Worm (Caenorhabditis elegans) whole organism, L2 larva: Measurements from ENCODE around the gene C16B8.4.

ENCODE experiments used
- C34F6.9 ChIP-seq: fragments of 150-350 bp; optimal IDR thresholded peaks from 2 replicates; lab custom pipeline; 2014; ENCODE audit warnings: missing biosample characterization, missing genetic modification characterization
- F13H6.1 ChIP-seq: sonication (generic microtip); optimal IDR thresholded peaks from 2 replicates; lab custom pipeline; 2016; ENCODE audit warnings: missing genetic modification characterization, missing compliant biosample characterization
- R02D3.7 ChIP-seq: fragments of 150-350 bp; optimal IDR thresholded peaks from 2 replicates; lab custom pipeline; 2014; ENCODE audit warnings: missing biosample characterization, missing genetic modification characterization
- Y55F3AM.14 ChIP-seq: fragments of 200-800 bp; sonication (Bioruptor generic); optimal IDR thresholded peaks from 2 replicates; lab custom pipeline; 2018; ENCODE audit warnings: mild to moderate bottlenecking, missing genetic modification characterization, missing compliant biosample characterization
- alr-1 ChIP-seq: fragments of 150-350 bp; optimal IDR thresholded peaks from 2 replicates; lab custom pipeline; 2014; ENCODE audit warnings: missing biosample characterization, missing genetic modification characterization
- aly-2 ChIP-seq: fragments of 150-350 bp; optimal IDR thresholded peaks from 2 replicates; lab custom pipeline; 2014; ENCODE audit warnings: missing biosample characterization, missing genetic modification characterization
- blmp-1 ChIP-seq: sonication (generic microtip); optimal IDR thresholded peaks from 2 replicates; lab custom pipeline; 2017; ENCODE audit warnings: missing genetic modification characterization, mild to moderate bottlenecking, missing compliant biosample characterization, antibody characterized with exemption, moderate library complexity; ENCODE audit not compliant: insufficient read depth
- ceh-16 ChIP-seq: fragments of 150-350 bp; optimal IDR thresholded peaks from 2 replicates; lab custom pipeline; 2014; ENCODE audit warnings: missing biosample characterization, missing genetic modification characterization
- ceh-82 ChIP-seq: fragments of 150-350 bp; optimal IDR thresholded peaks from 2 replicates; lab custom pipeline; 2014; ENCODE audit warnings: missing biosample characterization, missing genetic modification characterization
- dmd-4 ChIP-seq: sonication (generic microtip); optimal IDR thresholded peaks from 2 replicates; lab custom pipeline; 2017; ENCODE audit warnings: missing biosample characterization, missing genetic modification characterization
- elt-1 ChIP-seq: fragments of 150-350 bp; optimal IDR thresholded peaks from 2 replicates; lab custom pipeline; 2014; ENCODE audit warnings: missing biosample characterization, missing genetic modification characterization
- elt-3 ChIP-seq: sonication (generic microtip); optimal IDR thresholded peaks from 2 replicates; lab custom pipeline; 2017; ENCODE audit warnings: missing biosample characterization, missing genetic modification characterization
- fos-1 ChIP-seq: fragments of 150-350 bp; optimal IDR thresholded peaks from 2 replicates; lab custom pipeline; 2014; ENCODE audit warnings: missing biosample characterization, missing genetic modification characterization
- lin-13 ChIP-seq: fragments of 150-350 bp; optimal IDR thresholded peaks from 2 replicates; lab custom pipeline; 2014; ENCODE audit warnings: missing biosample characterization, missing genetic modification reagents, missing genetic modification characterization
- lin-39 ChIP-seq: fragments of 150-350 bp; optimal IDR thresholded peaks from 2 replicates; lab custom pipeline; 2014; ENCODE audit warnings: missing biosample characterization, missing genetic modification reagents, missing genetic modification characterization
- lsy-2 ChIP-seq, 2 experiments: fragments of 150-350 bp in 1 of 2; sonication (generic microtip) in 1 of 2; optimal IDR thresholded peaks; 2 replicates each; lab custom pipeline; 2014 to 2017; ENCODE audit warnings: missing biosample characterization in 2 of 2, missing genetic modification characterization in 2 of 2
- mab-5 ChIP-seq: fragments of 150-350 bp; optimal IDR thresholded peaks from 2 replicates; lab custom pipeline; 2014; ENCODE audit warnings: missing biosample characterization, missing genetic modification characterization
- mdl-1 ChIP-seq, 2 experiments: fragments of 150-350 bp in 1 of 2; sonication (generic microtip) in 1 of 2; optimal IDR thresholded peaks; 2 replicates each; lab custom pipeline; 2017; ENCODE audit warnings: missing biosample characterization in 2 of 2, missing genetic modification characterization in 2 of 2
- nhr-10 ChIP-seq: sonication (generic microtip); optimal IDR thresholded peaks from 2 replicates; lab custom pipeline; 2017; ENCODE audit warnings: missing biosample characterization, missing genetic modification characterization
- nhr-11 ChIP-seq: fragments of 150-350 bp; optimal IDR thresholded peaks from 2 replicates; lab custom pipeline; 2014; ENCODE audit warnings: missing biosample characterization, missing genetic modification characterization
- nhr-12 ChIP-seq: fragments of 150-350 bp; optimal IDR thresholded peaks from 2 replicates; lab custom pipeline; 2014; ENCODE audit warnings: missing biosample characterization, missing genetic modification characterization
- nhr-129 ChIP-seq: fragments of 150-350 bp; optimal IDR thresholded peaks from 2 replicates; lab custom pipeline; 2014; ENCODE audit warnings: missing biosample characterization, missing genetic modification characterization
- nhr-21 ChIP-seq: fragments of 150-350 bp; optimal IDR thresholded peaks from 2 replicates; lab custom pipeline; 2014; ENCODE audit warnings: missing biosample characterization, missing genetic modification characterization
- nhr-23 ChIP-seq: fragments of 150-350 bp; optimal IDR thresholded peaks from 2 replicates; lab custom pipeline; 2014; ENCODE audit warnings: missing biosample characterization, missing genetic modification reagents, missing genetic modification characterization
- nhr-237 ChIP-seq: fragments of 150-350 bp; optimal IDR thresholded peaks from 2 replicates; lab custom pipeline; 2014; ENCODE audit warnings: missing biosample characterization, missing genetic modification characterization
- nhr-6 ChIP-seq: fragments of 150-350 bp; optimal IDR thresholded peaks from 2 replicates; lab custom pipeline; 2014; ENCODE audit warnings: missing biosample characterization, missing genetic modification characterization
- nhr-77 ChIP-seq: fragments of 150-350 bp; optimal IDR thresholded peaks from 2 replicates; lab custom pipeline; 2014; ENCODE audit warnings: missing biosample characterization, missing genetic modification characterization
- peb-1 ChIP-seq: fragments of 150-350 bp; optimal IDR thresholded peaks from 2 replicates; lab custom pipeline; 2014; ENCODE audit warnings: missing biosample characterization, missing genetic modification characterization
- skn-1 ChIP-seq: sonication (generic microtip); optimal IDR thresholded peaks from 2 replicates; lab custom pipeline; 2017; ENCODE audit warnings: missing biosample characterization, missing genetic modification characterization
- sma-9 ChIP-seq, 2 experiments: fragments of 150-350 bp in 1 of 2; sonication (generic microtip) in 1 of 2; optimal IDR thresholded peaks; 2 replicates each; lab custom pipeline; 2014 to 2016; ENCODE audit warnings: missing genetic modification characterization in 2 of 2, mild to moderate bottlenecking in 1 of 2, missing biosample characterization in 1 of 2, missing compliant biosample characterization in 1 of 2, missing genetic modification reagents in 1 of 2, moderate library complexity in 1 of 2
- unc-39 ChIP-seq: fragments of 150-350 bp; optimal IDR thresholded peaks from 2 replicates; lab custom pipeline; 2014; ENCODE audit warnings: missing biosample characterization, missing genetic modification characterization
- unc-55 ChIP-seq: fragments of 150-350 bp; sonication (generic microtip); optimal IDR thresholded peaks from 3 replicates; lab custom pipeline; 2014; ENCODE audit warnings: missing biosample characterization, missing genetic modification reagents, missing genetic modification characterization
- unc-62 ChIP-seq: fragments of 150-350 bp; optimal IDR thresholded peaks from 2 replicates; lab custom pipeline; 2014; ENCODE audit warnings: missing biosample characterization, missing genetic modification reagents, missing genetic modification characterization
- ztf-1 ChIP-seq: fragments of 200-800 bp; sonication (Bioruptor generic); conservative IDR thresholded peaks from 2 replicates; pipeline ENCODE4 v1.3.6; 2022; ENCODE audit warnings: missing genetic modification characterization, missing compliant biosample characterization
- ztf-11 ChIP-seq: sonication (generic microtip); optimal IDR thresholded peaks from 2 replicates; lab custom pipeline; 2017; ENCODE audit warnings: missing biosample characterization, missing genetic modification characterization
- ztf-4 ChIP-seq: fragments of 150-350 bp; optimal IDR thresholded peaks from 2 replicates; lab custom pipeline; 2014; ENCODE audit warnings: missing biosample characterization, missing genetic modification characterization

Gene C16B8.4

DNA sequence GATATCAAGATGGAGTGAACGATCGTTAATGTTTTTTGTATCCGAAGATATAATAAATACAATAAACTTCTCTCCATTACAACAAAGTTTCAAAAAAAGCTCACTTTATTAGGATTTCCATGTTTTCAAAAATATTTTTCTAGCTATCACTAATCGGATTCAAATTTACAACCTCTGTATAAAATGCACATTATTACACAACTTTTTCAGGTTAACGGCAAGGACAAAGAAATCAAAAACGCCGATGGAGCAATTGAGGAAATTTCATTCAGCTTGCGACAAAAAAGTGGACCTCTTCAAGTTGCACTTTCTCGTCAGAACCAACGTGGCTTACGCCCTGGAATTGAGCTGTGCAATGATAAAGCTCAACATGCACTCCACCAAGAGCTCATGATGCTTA, 33.5 kb upstream of the C16B8.4 start:
- TF ChIP-seq skn-1 (tag; lab: Kevin White, UChicago) (no peak), lsy-2 (tag; optimal IDR thresholded peaks at IDR 0.05; lab: Kevin White, UChicago) (no peak), ztf-4 (tag; lab: Kevin White, UChicago) (no peak)

ce11 chrX:4005014-4005413, 31.6 kb upstream of the C16B8.4 start, which contains the start of gene R02E12.4:
R02E12.4 (plus strand) TSS chrX:4005314.
- TF ChIP-seq ceh-16: no peak
- TF ChIP-seq blmp-1 (tag; lab: Kevin White, UChicago): no peak
- TF ChIP-seq lin-39 (tag; lab: Kevin White, UChicago): no peak
- no peak for TF ChIP-seq lsy-2 (tag; optimal IDR thresholded peaks at IDR 0.05; lab: Kevin White, UChicago)
- TF ChIP-seq unc-62: no peak
- no peak for TF ChIP-seq unc-55
- no peak for TF ChIP-seq Y55F3AM.14 (GFP tag; lab: Kevin White, UChicago)
- TF ChIP-seq nhr-11 (tag; lab: Kevin White, UChicago): no peak
- TF ChIP-seq C34F6.9 (tag; lab: Kevin White, UChicago): no peak
- TF ChIP-seq R02D3.7 (tag; lab: Kevin White, UChicago): no peak
- no peak for TF ChIP-seq elt-1 (tag; lab: Kevin White, UChicago)
- TF ChIP-seq nhr-6 (tag; lab: Kevin White, UChicago): no peak
- TF ChIP-seq F13H6.1 (tag; lab: Kevin White, UChicago): no peak
- no peak for TF ChIP-seq unc-39 (tag; lab: Kevin White, UChicago)
- no peak for TF ChIP-seq nhr-129 (tag; lab: Kevin White, UChicago)
- TF ChIP-seq nhr-21 (tag; lab: Kevin White, UChicago): no peak
- TF ChIP-seq peb-1 (tag; lab: Kevin White, UChicago): no peak
- TF ChIP-seq, all 48 proteins: peak for 0

DNA sequence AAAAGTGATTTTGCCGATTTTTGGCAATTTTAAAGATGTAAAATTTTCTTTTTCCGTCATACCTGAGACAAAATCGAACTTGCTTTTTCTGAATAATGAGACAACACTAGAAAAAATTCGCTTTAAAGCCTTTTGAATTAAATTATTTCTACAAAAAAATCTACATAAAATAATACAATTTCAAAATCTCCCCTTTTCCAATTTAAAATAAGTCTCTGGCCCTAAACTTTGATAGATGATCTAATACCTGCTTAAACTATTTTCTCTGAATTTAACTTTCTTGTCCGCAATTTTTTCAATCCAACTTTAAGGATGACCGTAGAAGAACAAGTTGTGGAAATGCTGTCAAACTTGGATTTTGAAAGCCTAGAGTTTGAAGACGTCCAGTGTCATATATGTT, 29.8 kb upstream of the C16B8.4 start, which contains the start of gene R02E12.12:
R02E12.12 (plus strand) TSS at position 301 of the 400 bp plus-strand sequence.
- TF ChIP-seq F13H6.1 (tag; lab: Kevin White, UChicago) (no peak), ztf-1 (no peak), nhr-129 (tag; lab: Kevin White, UChicago) (no peak), elt-3 (tag; lab: Kevin White, UChicago) (no peak), ztf-4 (tag; lab: Kevin White, UChicago) (no peak), nhr-10 (tag; lab: Kevin White, UChicago) (no peak), fos-1 (tag; lab: Kevin White, UChicago) (no peak), R02D3.7 (tag; lab: Kevin White, UChicago) (no peak), alr-1 (tag; lab: Kevin White, UChicago) (no peak), aly-2 (tag; lab: Kevin White, UChicago) (no peak), ztf-11 (tag; lab: Kevin White, UChicago) (no peak), C34F6.9 (tag; lab: Kevin White, UChicago) (no peak), nhr-11 (tag; lab: Kevin White, UChicago) (no peak), nhr-23 (tag; lab: Kevin White, UChicago) (no peak), Y55F3AM.14 (GFP tag; lab: Kevin White, UChicago) (no peak), mdl-1 (tag; optimal IDR thresholded peaks at IDR 0.05; lab: Kevin White, UChicago) (no peak), mab-5 (tag; lab: Kevin White, UChicago) (no peak), nhr-21 (tag; lab: Kevin White, UChicago) (no peak)

DNA sequence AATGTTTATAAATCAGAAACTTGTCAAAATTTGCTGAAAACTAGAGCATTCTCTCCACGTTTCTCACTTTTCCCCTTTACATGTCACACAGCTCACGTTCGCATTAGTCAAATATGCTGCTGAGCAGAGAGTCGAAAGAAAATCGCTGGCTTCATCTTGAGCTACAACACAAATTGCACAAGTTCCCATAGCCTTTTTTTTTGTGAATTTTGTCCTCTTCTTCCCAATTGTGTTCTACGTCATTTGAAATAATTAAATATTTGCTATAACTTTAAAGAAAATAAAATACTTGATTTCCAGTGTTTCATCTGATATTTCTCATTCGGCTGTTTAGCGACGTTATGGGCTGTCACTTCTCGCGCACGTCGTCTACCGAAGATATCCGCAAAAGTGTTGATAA, 23.6 kb upstream of the C16B8.4 start, which contains the start of gene R02E12.5:
R02E12.5 (plus strand) TSS at position 301 of the 400 bp plus-strand sequence.
- TF ChIP-seq nhr-12 (tag; lab: Kevin White, UChicago) (no peak), mdl-1 (tag; optimal IDR thresholded peaks at IDR 0.05; lab: Kevin White, UChicago) (no peak), alr-1 (tag; lab: Kevin White, UChicago) (no peak), peb-1 (tag; lab: Kevin White, UChicago) (no peak), nhr-77 (tag; lab: Kevin White, UChicago) (no peak), nhr-237 (tag; lab: Kevin White, UChicago) (no peak), dmd-4 (no peak), unc-39 (tag; lab: Kevin White, UChicago) (no peak), fos-1 (tag; lab: Kevin White, UChicago) (no peak), lin-13 (GFP tag; lab: Kevin White, UChicago) (no peak), ztf-11 (tag; lab: Kevin White, UChicago) (no peak), ceh-82 (no peak), sma-9 (GFP tag; optimal IDR thresholded peaks at IDR 0.05; lab: Kevin White, UChicago) (no peak), sma-9 (tag; optimal IDR thresholded peaks at IDR 0.05; lab: Kevin White, UChicago) (no peak)
